Fruit fly (Drosophila melanogaster): Measurements from ENCODE around the gene omd.

omd gene

DNA sequence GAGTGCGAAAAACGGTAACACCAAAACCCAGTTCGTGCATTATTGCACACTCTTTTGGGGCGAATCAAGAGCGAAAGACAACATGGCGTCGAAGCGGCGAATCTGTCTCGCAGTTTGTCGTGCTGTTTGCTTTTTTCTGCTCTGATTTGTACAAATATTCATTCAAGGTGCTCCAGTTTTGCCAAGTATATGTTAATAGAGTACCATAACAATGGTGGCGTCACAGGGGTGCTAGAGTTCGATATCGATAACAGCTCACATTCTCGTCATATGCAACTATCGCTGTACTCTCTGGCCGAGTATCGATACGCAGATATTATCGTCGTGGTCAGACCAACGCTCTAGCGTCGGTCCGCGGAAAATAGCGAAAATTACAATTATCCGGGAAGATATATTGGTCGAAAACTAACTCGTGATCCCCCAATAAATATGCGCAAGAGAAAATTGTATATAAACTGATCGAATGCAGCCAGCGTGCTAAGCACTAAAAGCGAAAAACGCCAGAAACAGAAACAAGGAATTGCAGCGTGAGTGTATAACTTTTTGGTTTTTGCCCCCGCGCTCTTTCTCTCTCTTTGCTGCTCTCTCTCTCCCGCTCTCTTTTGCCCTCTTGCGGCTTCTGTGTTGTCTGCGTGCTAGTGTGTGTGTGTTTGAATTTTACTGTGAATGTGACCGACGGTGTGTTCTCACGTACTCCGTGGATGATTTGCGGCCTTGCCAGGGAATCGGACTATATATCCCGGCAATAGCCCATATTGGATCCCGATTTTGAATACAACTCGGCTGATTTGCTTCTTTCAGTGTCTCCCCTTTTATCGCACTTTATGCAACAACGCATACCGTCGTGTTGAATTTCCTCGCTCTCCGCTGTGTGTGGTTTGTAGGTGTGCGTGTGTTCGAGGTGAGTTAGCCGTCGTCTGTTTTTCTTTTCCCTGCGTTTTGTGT is 3.1 kb downstream of the omd start, which contains the start of gene flfl:
Gene flfl (plus strand): TSS at position 298 of the 945 bp plus-strand sequence.
- TF ChIP-seq Eip78C (GFP tag) = peak; percentile 64
- no peak for TF ChIP-seq dac (GFP tag; optimal IDR thresholded peaks at IDR 0.05)
- no peak for TF ChIP-seq CG6163 (GFP tag; IDR thresholded peaks at IDR 0.05)
- no peak for TF ChIP-seq salr (GFP tag; optimal IDR thresholded peaks at IDR 0.05)
- peak; percentile 29 for TF ChIP-seq CG3919 (GFP tag; optimal IDR thresholded peaks at IDR 0.05)
- TF ChIP-seq CG16779 (tag; optimal IDR thresholded peaks at IDR 0.05) = peak; percentile 34
- TF ChIP-seq CG4318 (GFP tag; optimal IDR thresholded peaks at IDR 0.05) = no peak
- TF ChIP-seq CG6792 (GFP tag; optimal IDR thresholded peaks at IDR 0.05) = no peak
- TF ChIP-seq Gug (GFP tag; IDR thresholded peaks at IDR 0.05) = no peak
- TF ChIP-seq Lpt (GFP tag; optimal IDR thresholded peaks at IDR 0.05) = no peak
- peak; percentile 36 for TF ChIP-seq CG6808 (GFP tag; optimal IDR thresholded peaks at IDR 0.05)
- TF ChIP-seq CG9139 (GFP tag; optimal IDR thresholded peaks at IDR 0.05) = peak; percentile 47
- peak; percentile 1 for TF ChIP-seq CG32006 (GFP tag; optimal IDR thresholded peaks at IDR 0.05)
- TF ChIP-seq vri (GFP tag; optimal IDR thresholded peaks at IDR 0.05) = peak; percentile 22
- TF ChIP-seq Ets96B (tag; optimal IDR thresholded peaks at IDR 0.05) = no peak
- TF ChIP-seq fkh (GFP tag; optimal IDR thresholded peaks at IDR 0.05) = no peak
- no peak for TF ChIP-seq fd85E (GFP tag; optimal IDR thresholded peaks at IDR 0.05)
- no peak for TF ChIP-seq Eip93F (GFP tag; optimal IDR thresholded peaks at IDR 0.05)
- TF ChIP-seq Hr4 (GFP tag; optimal IDR thresholded peaks at IDR 0.05) = no peak
- no peak for TF ChIP-seq CG11762 (GFP tag; optimal IDR thresholded peaks at IDR 0.05; ENCODE audit: insufficient read depth)
- TF ChIP-seq Sox14 (GFP tag; optimal IDR thresholded peaks at IDR 0.05) = peak; percentile 40
- TF ChIP-seq Smox (GFP tag; optimal IDR thresholded peaks at IDR 0.05) = peak; percentile 9
- peak; percentile 7 for TF ChIP-seq esn (GFP tag; optimal IDR thresholded peaks at IDR 0.05)
- peak; percentile 36 for TF ChIP-seq CG31627 (GFP tag; optimal IDR thresholded peaks at IDR 0.05)
- no peak for TF ChIP-seq CG10669 (GFP tag; optimal IDR thresholded peaks at IDR 0.05)
- TF ChIP-seq acj6 (GFP tag; optimal IDR thresholded peaks at IDR 0.05) = no peak
- no peak for TF ChIP-seq eg (GFP tag; IDR thresholded peaks at IDR 0.05)
- TF ChIP-seq CG10631 (GFP tag; optimal IDR thresholded peaks at IDR 0.05) = no peak
- peak; percentile 76 for TF ChIP-seq svp (GFP tag)
- TF ChIP-seq CG11902 (GFP tag; optimal IDR thresholded peaks at IDR 0.05) = no peak
- TF ChIP-seq dsx (GFP tag; optimal IDR thresholded peaks at IDR 0.05; ENCODE audit: poor library complexity, severe bottlenecking) = no peak
- TF ChIP-seq CG8119 (GFP tag; IDR thresholded peaks at IDR 0.05) = no peak
- TF ChIP-seq CG1621 (tag; optimal IDR thresholded peaks at IDR 0.05) = no peak
- TF ChIP-seq CG3032 (tag; optimal IDR thresholded peaks at IDR 0.05) = peak; percentile 34
- no peak for TF ChIP-seq Eip75B (GFP tag; optimal IDR thresholded peaks at IDR 0.05)
- TF ChIP-seq Hr38 (GFP tag; optimal IDR thresholded peaks at IDR 0.05) = no peak
- no peak for TF ChIP-seq achi (GFP tag; optimal IDR thresholded peaks at IDR 0.05)
- no peak for TF ChIP-seq Ets21C (GFP tag; optimal IDR thresholded peaks at IDR 0.05)
- no peak for TF ChIP-seq CG11294 (GFP tag; IDR thresholded peaks at IDR 0.05)
- TF ChIP-seq lz (GFP tag; optimal IDR thresholded peaks at IDR 0.05) = peak; percentile 20
- TF ChIP-seq topi (GFP tag; optimal IDR thresholded peaks at IDR 0.05) = peak; percentile 9
- no peak for TF ChIP-seq OdsH (GFP tag; optimal IDR thresholded peaks at IDR 0.05)
- TF ChIP-seq ss (GFP tag; optimal IDR thresholded peaks at IDR 0.05) = no peak
- no peak for TF ChIP-seq CG15336 (GFP tag; IDR thresholded peaks at IDR 0.05)
- no peak for TF ChIP-seq Hr39 (GFP tag; optimal IDR thresholded peaks at IDR 0.05)
- TF ChIP-seq Blimp-1 (GFP tag; optimal IDR thresholded peaks at IDR 0.05) = no peak
- TF ChIP-seq Sox102F (GFP tag; optimal IDR thresholded peaks at IDR 0.05) = peak; percentile 1
- TF ChIP-seq CG6854 (GFP tag; optimal IDR thresholded peaks at IDR 0.05) = peak; percentile 29
- no peak for TF ChIP-seq fd59A (GFP tag; optimal IDR thresholded peaks at IDR 0.05)
- no peak for TF ChIP-seq CG8632 (GFP tag; optimal IDR thresholded peaks at IDR 0.05)

All from whole organism, prepupa.